Fruit fly (Drosophila melanogaster): ENCODE results near the gene CG5681.

The CG5681 gene

dm6 chr2L:18032741-18033140 is 46.5 kb downstream of the CG5681 start:
- TF ChIP-seq rn (GFP tag; IDR thresholded peaks at IDR 0.05) (no peak), CG17806 (tag; optimal IDR thresholded peaks at IDR 0.05) (no peak), Pif1A (GFP tag; optimal IDR thresholded peaks at IDR 0.05) (no peak), Ets98B (GFP tag; IDR thresholded peaks at IDR 0.05) (no peak), fd96Ca (GFP tag; IDR thresholded peaks at IDR 0.05) (no peak), CG9948 (tag; optimal IDR thresholded peaks at IDR 0.05) (no peak), CG10348 (GFP tag; IDR thresholded peaks at IDR 0.05) (no peak), EcR (GFP tag; optimal IDR thresholded peaks at IDR 0.05) (no peak), CG32121 (GFP tag; IDR thresholded peaks at IDR 0.05) (no peak), CG14655 (GFP tag; optimal IDR thresholded peaks at IDR 0.05) (no peak), CG15710 (tag; optimal IDR thresholded peaks at IDR 0.05) (no peak), CG8159 (tag; optimal IDR thresholded peaks at IDR 0.05) (no peak), CG8301 (tag; optimal IDR thresholded peaks at IDR 0.05) (no peak), Snoo (tag; optimal IDR thresholded peaks at IDR 0.05) (no peak)

All from whole organism, pupa.